Worm (Caenorhabditis elegans) whole organism, L3 larva: ENCODE data around the gene F33E11.2.

ENCODE experiments used
- R02D3.7 ChIP-seq: fragments of 150-350 bp; optimal IDR thresholded peaks from 2 replicates; lab custom pipeline; 2014; ENCODE audit warnings: missing biosample characterization, missing genetic modification characterization
- ama-1 ChIP-seq: fragments of 150-350 bp; optimal IDR thresholded peaks from 2 replicates; lab custom pipeline; 2018
- ceh-28 ChIP-seq: fragments of 150-350 bp; optimal IDR thresholded peaks from 2 replicates; lab custom pipeline; 2014; ENCODE audit warnings: missing biosample characterization, missing genetic modification reagents, missing genetic modification characterization
- daf-12 ChIP-seq: fragments of 150-350 bp; optimal IDR thresholded peaks from 2 replicates; lab custom pipeline; 2014; ENCODE audit warnings: missing biosample characterization, missing genetic modification reagents, missing genetic modification characterization
- elt-2 ChIP-seq: sonication (generic microtip); optimal IDR thresholded peaks from 2 replicates; lab custom pipeline; 2016; ENCODE audit warnings: missing genetic modification reagents, mild to moderate bottlenecking, missing genetic modification characterization, missing compliant biosample characterization
- fkh-10 ChIP-seq: sonication (generic microtip); optimal IDR thresholded peaks from 2 replicates; lab custom pipeline; 2017; ENCODE audit warnings: missing biosample characterization, missing genetic modification reagents, missing genetic modification characterization
- fkh-2 ChIP-seq: fragments of 150-350 bp; optimal IDR thresholded peaks from 2 replicates; lab custom pipeline; 2014; ENCODE audit warnings: missing biosample characterization, missing genetic modification reagents, missing genetic modification characterization
- hmg-11 ChIP-seq: sonication (generic microtip); optimal IDR thresholded peaks from 2 replicates; lab custom pipeline; 2016; ENCODE audit warnings: missing genetic modification characterization, missing compliant biosample characterization
- jun-1 ChIP-seq: fragments of 150-350 bp; optimal IDR thresholded peaks from 2 replicates; lab custom pipeline; 2014; ENCODE audit warnings: missing biosample characterization, missing genetic modification reagents, missing genetic modification characterization
- lin-15B ChIP-seq: fragments of 150-350 bp; optimal IDR thresholded peaks from 2 replicates; lab custom pipeline; 2014; ENCODE audit warnings: missing biosample characterization, missing genetic modification characterization
- lin-39 ChIP-seq: fragments of 150-350 bp; optimal IDR thresholded peaks from 2 replicates; lab custom pipeline; 2018; ENCODE audit warnings: missing biosample characterization, missing genetic modification reagents, missing genetic modification characterization
- lsy-12 ChIP-seq: sonication (generic microtip); optimal IDR thresholded peaks from 2 replicates; lab custom pipeline; 2016; ENCODE audit warnings: mild to moderate bottlenecking, missing genetic modification characterization, missing compliant biosample characterization
- mdl-1 ChIP-seq: fragments of 150-350 bp; optimal IDR thresholded peaks from 2 replicates; lab custom pipeline; 2014; ENCODE audit warnings: missing biosample characterization, missing genetic modification characterization
- mml-1 ChIP-seq: fragments of 150-350 bp; sonication (generic microtip); optimal IDR thresholded peaks from 3 replicates; lab custom pipeline; 2014; ENCODE audit warnings: missing biosample characterization, missing genetic modification characterization
- nfya-1 ChIP-seq: sonication (generic microtip); optimal IDR thresholded peaks from 2 replicates; lab custom pipeline; 2017; ENCODE audit warnings: missing genetic modification characterization, mild to moderate bottlenecking, missing compliant biosample characterization, antibody characterized with exemption, moderate library complexity; ENCODE audit not compliant: insufficient read depth
- nhr-23 ChIP-seq: fragments of 150-350 bp; optimal IDR thresholded peaks from 2 replicates; lab custom pipeline; 2014; ENCODE audit warnings: missing biosample characterization, missing genetic modification reagents, missing genetic modification characterization
- nhr-237 ChIP-seq: fragments of 150-350 bp; optimal IDR thresholded peaks from 2 replicates; lab custom pipeline; 2014; ENCODE audit warnings: missing biosample characterization, missing genetic modification characterization
- nhr-25 ChIP-seq: sonication (generic microtip); optimal IDR thresholded peaks from 2 replicates; lab custom pipeline; 2017; ENCODE audit warnings: missing biosample characterization, missing genetic modification characterization
- nhr-28 ChIP-seq: fragments of 150-350 bp; optimal IDR thresholded peaks from 2 replicates; lab custom pipeline; 2014; ENCODE audit warnings: missing biosample characterization, missing genetic modification characterization
- nhr-43 ChIP-seq: sonication (generic microtip); optimal IDR thresholded peaks from 2 replicates; lab custom pipeline; 2016; ENCODE audit warnings: mild to moderate bottlenecking, missing genetic modification characterization, missing compliant biosample characterization; ENCODE audit not compliant: poor library complexity, severe bottlenecking
- nhr-67 ChIP-seq: fragments of 150-350 bp; optimal IDR thresholded peaks from 2 replicates; lab custom pipeline; 2014; ENCODE audit warnings: missing biosample characterization, missing genetic modification characterization
- pha-4 ChIP-seq: fragments of 150-350 bp; optimal IDR thresholded peaks from 2 replicates; lab custom pipeline; 2014; ENCODE audit warnings: missing biosample characterization, missing genetic modification reagents, missing genetic modification characterization
- pqm-1 ChIP-seq: fragments of 150-350 bp; optimal IDR thresholded peaks from 2 replicates; lab custom pipeline; 2017; ENCODE audit warnings: missing biosample characterization, missing genetic modification characterization, inconsistent platforms
- snpc-4 ChIP-seq: fragments of 150-350 bp; optimal IDR thresholded peaks from 2 replicates; lab custom pipeline; 2014; ENCODE audit warnings: missing biosample characterization, missing genetic modification characterization
- unc-39 ChIP-seq: sonication (generic microtip); optimal IDR thresholded peaks from 4 replicates; lab custom pipeline; 2017; ENCODE audit warnings: missing biosample characterization, missing genetic modification characterization
- unc-62 ChIP-seq: fragments of 150-350 bp; sonication (generic microtip); optimal IDR thresholded peaks from 4 replicates; lab custom pipeline; 2014; ENCODE audit warnings: missing biosample characterization, missing genetic modification reagents, missing genetic modification characterization
- ztf-11 ChIP-seq: fragments of 150-350 bp; optimal IDR thresholded peaks from 2 replicates; lab custom pipeline; 2014; ENCODE audit warnings: missing biosample characterization, missing genetic modification characterization
- ztf-4 ChIP-seq: fragments of 150-350 bp; optimal IDR thresholded peaks from 2 replicates; lab custom pipeline; 2014; ENCODE audit warnings: missing biosample characterization, missing genetic modification characterization

Gene F33E11.2

ce11 chrV:347561-348345 lies 50.0 kb downstream of the F33E11.2 start:
- no peak for TF ChIP-seq R02D3.7
- no peak for TF ChIP-seq unc-39 (tag; lab: Kevin White, UChicago)
- TF ChIP-seq hmg-11 (tag; lab: Kevin White, UChicago): no peak
- TF ChIP-seq lin-39 (tag; lab: Kevin White, UChicago): no peak
- TF ChIP-seq fkh-2 (tag; lab: Kevin White, UChicago): no peak
- no peak for TF ChIP-seq mml-1 (tag; lab: Kevin White, UChicago)
- no peak for TF ChIP-seq pha-4 (tag; lab: Kevin White, UChicago)
- TF ChIP-seq nhr-237 (tag; lab: Kevin White, UChicago): no peak
- no peak for TF ChIP-seq unc-62 (GFP tag; lab: Kevin White, UChicago)
- no peak for TF ChIP-seq ztf-11 (tag; lab: Kevin White, UChicago)
- TF ChIP-seq fkh-10 (GFP tag; lab: Kevin White, UChicago): no peak
- TF ChIP-seq jun-1 (tag; lab: Kevin White, UChicago): no peak

ce11 chrV:349054-349453 lies 51.3 kb downstream of the F33E11.2 start, which contains the start of gene atg-9:
Gene atg-9 (plus strand): TSS chrV:349385.
- TF ChIP-seq lin-15B (tag; lab: Kevin White, UChicago) (peak; percentile 80), mml-1 (tag; lab: Kevin White, UChicago) (peak; percentile 46), pqm-1 (tag; lab: Kevin White, UChicago) (peak; percentile 4), nhr-43 (tag; lab: Kevin White, UChicago) (no peak), pha-4 (tag; lab: Kevin White, UChicago) (peak; percentile 89), nhr-23 (peak; percentile 77), nhr-25 (tag; lab: Kevin White, UChicago) (peak; percentile 86), jun-1 (tag; lab: Kevin White, UChicago) (peak; percentile 42), lsy-12 (tag; lab: Kevin White, UChicago) (peak; percentile 55), nhr-28 (tag; lab: Kevin White, UChicago) (no peak), nhr-237 (tag; lab: Kevin White, UChicago) (no peak), fkh-2 (tag; lab: Kevin White, UChicago) (no peak), ztf-4 (tag; lab: Kevin White, UChicago) (peak; percentile 40), hmg-11 (tag; lab: Kevin White, UChicago) (peak; percentile 76), unc-62 (GFP tag; lab: Kevin White, UChicago) (no peak), ama-1 (peak; percentile 70), daf-12 (tag; lab: Kevin White, UChicago) (no peak), R02D3.7 (peak; percentile 38), elt-2 (tag; lab: Kevin White, UChicago) (peak; percentile 59), lin-39 (tag; lab: Kevin White, UChicago) (peak; percentile 74), ceh-28 (tag; lab: Kevin White, UChicago) (peak; percentile 59), nfya-1 (peak; percentile 75), nhr-67 (tag; lab: Kevin White, UChicago) (no peak), mdl-1 (tag; lab: Kevin White, UChicago) (peak; percentile 78), snpc-4 (tag; lab: Kevin White, UChicago) (peak; percentile 78)
